Worm (Caenorhabditis elegans) whole organism, young adult: ENCODE results near the gene col-73.
A peak's percentile ranks its signal among the peaks of the same experiment; 100 is the strongest.

Experiments used
- B0019.2 ChIP-seq: fragments of 200-800 bp; sonication (Bioruptor generic); conservative IDR thresholded peaks from 2 replicates; pipeline ENCODE4 v1.3.6; 2022; ENCODE audit warnings: missing genetic modification reagents, missing genetic modification characterization, missing compliant biosample characterization
- B0035.1 ChIP-seq: sonication (generic microtip); optimal IDR thresholded peaks from 2 replicates; lab custom pipeline; 2016; ENCODE audit warnings: missing genetic modification characterization, mild to moderate bottlenecking, missing compliant biosample characterization, missing genotype, missing genetic modification reagents
- B0261.1 ChIP-seq: sonication (generic microtip); optimal IDR thresholded peaks from 2 replicates; lab custom pipeline; 2016; ENCODE audit warnings: mild to moderate bottlenecking, missing genetic modification characterization, moderate library complexity, missing compliant biosample characterization
- B0336.3 ChIP-seq: fragments of 200-800 bp; sonication (Bioruptor generic); IDR thresholded peaks from 2 replicates; pipeline ENCODE4 v1.3.6; 2022; ENCODE audit warnings: missing genetic modification characterization, missing compliant biosample characterization
- D2030.7 ChIP-seq: fragments of 200-800 bp; sonication (Bioruptor generic); IDR thresholded peaks from 2 replicates; pipeline ENCODE4 v1.3.6; 2022; ENCODE audit warnings: missing genetic modification reagents, missing genetic modification characterization, missing compliant biosample characterization
- F23B12.7 ChIP-seq: sonication (generic microtip); optimal IDR thresholded peaks from 2 replicates; lab custom pipeline; 2017; ENCODE audit warnings: missing genetic modification characterization, mild to moderate bottlenecking, missing compliant biosample characterization, antibody characterized with exemption, moderate library complexity; ENCODE audit not compliant: insufficient read depth
- T26A5.8 ChIP-seq: sonication (generic microtip); optimal IDR thresholded peaks from 2 replicates; lab custom pipeline; 2016; ENCODE audit warnings: missing genetic modification characterization, missing compliant biosample characterization
- Y67H2A.10 ChIP-seq: fragments of 200-800 bp; sonication (Bioruptor generic); conservative IDR thresholded peaks from 2 replicates; pipeline ENCODE4 v1.3.6; 2022; ENCODE audit warnings: missing genetic modification reagents, missing genetic modification characterization, missing compliant biosample characterization
- ZK185.1 ChIP-seq: sonication (generic microtip); optimal IDR thresholded peaks from 2 replicates; lab custom pipeline; 2016; ENCODE audit warnings: mild to moderate bottlenecking, missing genetic modification characterization, missing compliant biosample characterization; ENCODE audit not compliant: poor library complexity, severe bottlenecking
- ama-1 ChIP-seq, 3 experiments: fragments of 150-350 bp in 1 of 3; sonication (generic microtip) in 2 of 3; optimal IDR thresholded peaks; 2 replicates each; lab custom pipeline; 2014 to 2018; ENCODE audit warnings: missing biosample characterization in 2 of 3, missing genetic modification characterization in 2 of 3, missing genetic modification reagents in 2 of 3
- attf-3 ChIP-seq: fragments of 200-800 bp; sonication (Bioruptor generic); conservative IDR thresholded peaks from 2 replicates; pipeline ENCODE4 v1.3.6; 2022; ENCODE audit warnings: missing genetic modification reagents, missing genetic modification characterization, missing compliant biosample characterization
- attf-6 ChIP-seq: fragments of 200-800 bp; sonication (Bioruptor generic); IDR thresholded peaks from 2 replicates; pipeline ENCODE4 v1.3.6; 2022; ENCODE audit warnings: missing genetic modification reagents, missing genetic modification characterization, missing compliant biosample characterization
- bed-1 ChIP-seq: fragments of 200-800 bp; sonication (Bioruptor generic); IDR thresholded peaks from 2 replicates; pipeline ENCODE4 v1.3.6; 2022; ENCODE audit warnings: missing genetic modification reagents, missing genetic modification characterization, missing compliant biosample characterization
- ccch-3 ChIP-seq: fragments of 200-800 bp; sonication (Bioruptor generic); optimal IDR thresholded peaks from 2 replicates; lab custom pipeline; 2018; ENCODE audit warnings: mild to moderate bottlenecking, missing genetic modification characterization, missing compliant biosample characterization
- cebp-1 ChIP-seq, 2 experiments: fragments of 200-800 bp in 1 of 2; sonication (Bioruptor generic) in 1 of 2; sonication (generic microtip) in 1 of 2; IDR thresholded peaks in 1 of 2; optimal IDR thresholded peaks in 1 of 2; 2 replicates each; pipeline versions ENCODE4 v1.3.6 to Lab custom; 2017 to 2022; ENCODE audit warnings: missing compliant biosample characterization in 2 of 2, missing genetic modification characterization in 2 of 2, mild to moderate bottlenecking in 1 of 2, missing genetic modification reagents in 1 of 2, moderate library complexity in 1 of 2
- ceh-100 ChIP-seq: fragments of 200-800 bp; sonication (Bioruptor generic); IDR thresholded peaks from 2 replicates; pipeline ENCODE4 v1.3.6; 2022; ENCODE audit warnings: missing genetic modification reagents, missing genetic modification characterization, missing compliant biosample characterization
- ceh-58 ChIP-seq: fragments of 200-800 bp; sonication (Bioruptor generic); IDR thresholded peaks from 2 replicates; pipeline ENCODE4 v1.3.6; 2022; ENCODE audit warnings: missing genetic modification characterization, missing compliant biosample characterization
- ceh-91 ChIP-seq: fragments of 200-800 bp; sonication (Bioruptor generic); IDR thresholded peaks from 2 replicates; pipeline ENCODE4 v1.3.6; 2022; ENCODE audit warnings: missing genetic modification reagents, missing genetic modification characterization, missing compliant biosample characterization
- chd-7 ChIP-seq: sonication (generic microtip); optimal IDR thresholded peaks from 2 replicates; lab custom pipeline; 2016; ENCODE audit warnings: mild to moderate bottlenecking, missing genetic modification characterization, moderate library complexity, missing compliant biosample characterization
- ets-4 ChIP-seq: fragments of 200-800 bp; sonication (Bioruptor generic); optimal IDR thresholded peaks from 2 replicates; lab custom pipeline; 2018; ENCODE audit warnings: mild to moderate bottlenecking, missing genetic modification characterization, missing compliant biosample characterization
- fkh-3 ChIP-seq: sonication (generic microtip); optimal IDR thresholded peaks from 2 replicates; lab custom pipeline; 2016; ENCODE audit warnings: mild to moderate bottlenecking, missing genetic modification characterization, missing compliant biosample characterization
- hlh-12 ChIP-seq: sonication (generic microtip); optimal IDR thresholded peaks from 2 replicates; lab custom pipeline; 2016; ENCODE audit warnings: missing genetic modification characterization, missing compliant biosample characterization
- hmg-20 ChIP-seq: fragments of 200-800 bp; sonication (Bioruptor generic); IDR thresholded peaks from 2 replicates; pipeline ENCODE4 v1.3.6; 2022; ENCODE audit warnings: missing genetic modification reagents, missing genetic modification characterization, missing compliant biosample characterization
- hsf-1 ChIP-seq: fragments of 200-800 bp; sonication (Bioruptor generic); IDR thresholded peaks from 2 replicates; pipeline ENCODE4 v1.3.6; 2022; ENCODE audit warnings: missing genetic modification reagents, missing genetic modification characterization, missing compliant biosample characterization
- let-526 ChIP-seq: fragments of 200-800 bp; sonication (Bioruptor generic); IDR thresholded peaks from 2 replicates; pipeline ENCODE4 v1.3.6; 2022; ENCODE audit warnings: missing genetic modification reagents, missing genetic modification characterization, missing compliant biosample characterization
- lin-35 ChIP-seq, 3 experiments: fragments of 150-350 bp in 2 of 3; sonication (generic microtip) in 1 of 3; optimal IDR thresholded peaks; 2 replicates each; lab custom pipeline; 2014 to 2018; ENCODE audit warnings: missing biosample characterization in 3 of 3, missing genetic modification characterization in 3 of 3, missing genetic modification reagents in 3 of 3
- lin-54 ChIP-seq: fragments of 200-800 bp; sonication (Bioruptor generic); optimal IDR thresholded peaks from 2 replicates; lab custom pipeline; 2018; ENCODE audit warnings: mild to moderate bottlenecking, missing genetic modification characterization, missing compliant biosample characterization
- madf-10 ChIP-seq: sonication (generic microtip); optimal IDR thresholded peaks from 2 replicates; lab custom pipeline; 2016; ENCODE audit warnings: mild to moderate bottlenecking, missing genetic modification characterization, missing compliant biosample characterization
- madf-6 ChIP-seq: fragments of 200-800 bp; sonication (Bioruptor generic); IDR thresholded peaks from 2 replicates; pipeline ENCODE4 v1.3.6; 2022; ENCODE audit warnings: missing genetic modification reagents, missing genetic modification characterization, missing compliant biosample characterization
- mel-28 ChIP-seq: sonication (generic microtip); optimal IDR thresholded peaks from 2 replicates; lab custom pipeline; 2016; ENCODE audit warnings: borderline replicate concordance, mild to moderate bottlenecking, missing genetic modification characterization, missing compliant biosample characterization
- mxl-1 ChIP-seq: sonication (generic microtip); optimal IDR thresholded peaks from 2 replicates; lab custom pipeline; 2016; ENCODE audit warnings: missing genetic modification characterization, missing compliant biosample characterization
- nfya-2 ChIP-seq: fragments of 200-800 bp; sonication (Bioruptor generic); IDR thresholded peaks from 2 replicates; pipeline ENCODE4 v1.3.6; 2022; ENCODE audit warnings: missing genetic modification reagents, missing genetic modification characterization, missing compliant biosample characterization
- nfyb-1 ChIP-seq: fragments of 200-800 bp; sonication (Bioruptor generic); IDR thresholded peaks from 2 replicates; pipeline ENCODE4 v1.3.6; 2022; ENCODE audit warnings: missing genetic modification reagents, missing genetic modification characterization, missing compliant biosample characterization
- nhr-120 ChIP-seq: fragments of 200-800 bp; sonication (Bioruptor generic); IDR thresholded peaks from 2 replicates; pipeline ENCODE4 v1.3.6; 2022; ENCODE audit warnings: missing genetic modification characterization, missing compliant biosample characterization
- nhr-27 ChIP-seq: fragments of 200-800 bp; sonication (Bioruptor generic); optimal IDR thresholded peaks from 2 replicates; lab custom pipeline; 2018; ENCODE audit warnings: mild to moderate bottlenecking, missing genetic modification characterization, moderate library complexity, missing compliant biosample characterization
- nhr-80 ChIP-seq: sonication (generic microtip); optimal IDR thresholded peaks from 2 replicates; lab custom pipeline; 2016; ENCODE audit warnings: missing genetic modification characterization, missing compliant biosample characterization
- pha-4 ChIP-seq: fragments of 150-350 bp; sonication (generic microtip); optimal IDR thresholded peaks from 2 replicates; lab custom pipeline; 2014; ENCODE audit warnings: missing biosample characterization, missing genetic modification reagents, missing genetic modification characterization
- rcor-1 ChIP-seq: fragments of 200-800 bp; sonication (Bioruptor generic); IDR thresholded peaks from 2 replicates; pipeline ENCODE4 v1.3.6; 2022; ENCODE audit warnings: missing genetic modification reagents, missing genetic modification characterization, missing compliant biosample characterization
- rec-8 ChIP-seq, 2 experiments: sonication (generic microtip); optimal IDR thresholded peaks; 2 replicates each; lab custom pipeline; 2016; ENCODE audit warnings: mild to moderate bottlenecking in 2 of 2, missing genetic modification characterization in 2 of 2, missing genetic modification reagents in 2 of 2, missing genotype in 2 of 2, missing biosample characterization in 1 of 2, missing compliant biosample characterization in 1 of 2, moderate library complexity in 1 of 2
- sea-2 ChIP-seq: fragments of 200-800 bp; sonication (Bioruptor generic); IDR thresholded peaks from 2 replicates; pipeline ENCODE4 v1.3.6; 2022; ENCODE audit warnings: missing genetic modification characterization, missing compliant biosample characterization
- snpc-1.3 ChIP-seq: sonication (generic microtip); optimal IDR thresholded peaks from 2 replicates; lab custom pipeline; 2017; ENCODE audit warnings: missing genetic modification characterization, mild to moderate bottlenecking, missing compliant biosample characterization, antibody characterized with exemption, moderate library complexity, missing genotype, missing genetic modification reagents; ENCODE audit not compliant: insufficient read depth
- unc-130 ChIP-seq: sonication (generic microtip); optimal IDR thresholded peaks from 2 replicates; lab custom pipeline; 2016; ENCODE audit warnings: missing genetic modification reagents, missing genetic modification characterization, missing compliant biosample characterization
- unc-62 ChIP-seq: fragments of 150-350 bp; optimal IDR thresholded peaks from 2 replicates; lab custom pipeline; 2014; ENCODE audit warnings: missing biosample characterization, missing genetic modification reagents, missing genetic modification characterization
- ztf-18 ChIP-seq: sonication (generic microtip); optimal IDR thresholded peaks from 2 replicates; lab custom pipeline; 2016; ENCODE audit warnings: missing genotype, mild to moderate bottlenecking, missing genetic modification characterization, missing compliant biosample characterization
- ztf-26 ChIP-seq: sonication (generic microtip); optimal IDR thresholded peaks from 2 replicates; lab custom pipeline; 2017; ENCODE audit warnings: missing genetic modification characterization, missing compliant biosample characterization
- ztf-28 ChIP-seq: fragments of 200-800 bp; sonication (Bioruptor generic); IDR thresholded peaks from 2 replicates; pipeline ENCODE4 v1.3.6; 2022; ENCODE audit warnings: missing genetic modification reagents, missing genetic modification characterization, missing compliant biosample characterization

The col-73 gene

ce11 chrII:4857873-4858364 lies 15.0 kb downstream of the col-73 start, which contains the start of gene F11G11.5 (continued):
- TF ChIP-seq lin-35 (GFP tag; optimal IDR thresholded peaks at IDR 0.05; lab: Kevin White, UChicago) (no peak), nfya-2 (GFP tag; lab: Robert Waterston, UW) (no peak), rcor-1 (GFP tag; lab: Robert Waterston, UW) (no peak), B0261.1 (tag; lab: Kevin White, UChicago) (no peak)
- TF ChIP-seq, all 124 proteins: peak for 20

DNA sequence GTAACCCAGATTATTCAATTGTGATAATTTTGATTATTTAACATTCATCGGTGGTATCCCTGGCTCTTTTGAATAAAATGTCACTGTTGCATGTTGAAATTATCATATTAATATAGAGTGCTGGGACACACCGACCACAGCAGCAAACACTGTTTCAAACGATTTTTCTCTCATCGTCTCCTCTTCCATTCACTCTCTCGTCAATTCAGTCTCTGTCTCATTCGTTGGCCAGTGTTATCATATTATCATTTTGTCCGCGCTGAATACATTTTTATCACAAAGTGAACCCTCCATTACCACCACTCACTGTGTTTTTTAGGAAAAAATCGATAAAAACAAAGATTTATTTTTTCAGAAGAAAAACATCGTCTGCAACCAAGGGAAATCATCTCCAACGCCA lies 15.8 kb downstream of the col-73 start:
- TF ChIP-seq mel-28 (tag; lab: Kevin White, UChicago) (no peak), attf-6 (GFP tag; lab: Robert Waterston, UW) (no peak), B0035.1 (no peak), nhr-80 (tag; lab: Kevin White, UChicago) (peak; percentile 89), madf-6 (GFP tag; lab: Robert Waterston, UW) (no peak), sea-2 (GFP tag; lab: Robert Waterston, UW) (no peak), snpc-1.3 (tag; lab: Kevin White, UChicago) (no peak), ccch-3 (GFP tag; lab: Kevin White, UChicago) (no peak), hmg-20 (GFP tag; lab: Robert Waterston, UW) (no peak), ets-4 (GFP tag; lab: Kevin White, UChicago) (peak; percentile 36), ama-1 (optimal IDR thresholded peaks at IDR 0.05; lab: Kevin White, UChicago) (no peak), ama-1 (GFP tag; optimal IDR thresholded peaks at IDR 0.05; lab: Kevin White, UChicago) (no peak), D2030.7 (no peak), hsf-1 (GFP tag; lab: Robert Waterston, UW) (no peak), madf-10 (no peak), mxl-1 (tag; lab: Kevin White, UChicago) (no peak), hlh-12 (no peak), ztf-28 (no peak), unc-130 (GFP tag; lab: Kevin White, UChicago) (no peak), fkh-3 (no peak), unc-62 (GFP tag; lab: Kevin White, UChicago) (no peak), lin-35 (GFP tag; optimal IDR thresholded peaks at IDR 0.05; lab: Kevin White, UChicago) (no peak), nhr-120 (GFP tag; lab: Robert Waterston, UW) (no peak), ztf-18 (tag; lab: Kevin White, UChicago) (peak; percentile 15), T26A5.8 (tag; lab: Kevin White, UChicago) (no peak), ceh-100 (GFP tag; lab: Robert Waterston, UW) (no peak), F23B12.7 (tag; lab: Kevin White, UChicago) (no peak), ZK185.1 (tag; lab: Kevin White, UChicago) (no peak), B0336.3 (no peak), lin-54 (GFP tag; lab: Kevin White, UChicago) (peak; percentile 21), attf-3 (GFP tag; lab: Robert Waterston, UW) (no peak), bed-1 (GFP tag; lab: Robert Waterston, UW) (no peak), nhr-27 (tag; lab: Kevin White, UChicago) (no peak), cebp-1 (GFP tag; IDR thresholded peaks at IDR 0.05; lab: Robert Waterston, UW) (no peak), cebp-1 (tag; optimal IDR thresholded peaks at IDR 0.05; lab: Kevin White, UChicago) (peak; percentile 14), ceh-58 (GFP tag; lab: Robert Waterston, UW) (no peak), nfyb-1 (GFP tag; lab: Robert Waterston, UW) (no peak), rec-8 (tag; optimal IDR thresholded peaks at IDR 0.05; lab: Kevin White, UChicago) (no peak), Y67H2A.10 (GFP tag; lab: Robert Waterston, UW) (no peak), ceh-91 (GFP tag; lab: Robert Waterston, UW) (no peak), pha-4 (no peak), ztf-26 (tag; lab: Kevin White, UChicago) (no peak), B0019.2 (no peak), chd-7 (no peak), let-526 (GFP tag; lab: Robert Waterston, UW) (no peak)
